Worm (Caenorhabditis elegans) whole organism, L1 larva: ENCODE data around the gene srm-2.
"Not testable (repeated sequence)": the region's sequence is repeated elsewhere in the genome, so short reads cannot be mapped to it uniquely, and the experiment has no call there.

Source experiments
- C16A3.4 ChIP-seq: fragments of 150-350 bp; optimal IDR thresholded peaks from 2 replicates; lab custom pipeline; 2014; ENCODE audit warnings: missing biosample characterization, missing genetic modification characterization
- C34B4.2 ChIP-seq: sonication (generic microtip); optimal IDR thresholded peaks from 2 replicates; lab custom pipeline; 2017; ENCODE audit warnings: mild to moderate bottlenecking, missing genetic modification characterization, missing compliant biosample characterization
- Y116A8C.19 ChIP-seq: sonication (generic microtip); optimal IDR thresholded peaks from 2 replicates; lab custom pipeline; 2016; ENCODE audit warnings: missing compliant biosample characterization, missing genetic modification characterization, borderline replicate concordance
- ceh-63 ChIP-seq: fragments of 200-800 bp; sonication (Bioruptor generic); optimal IDR thresholded peaks from 2 replicates; lab custom pipeline; 2018; ENCODE audit warnings: mild to moderate bottlenecking, missing genetic modification characterization, missing compliant biosample characterization
- ceh-8 ChIP-seq: fragments of 200-800 bp; sonication (Bioruptor generic); optimal IDR thresholded peaks from 2 replicates; lab custom pipeline; 2018; ENCODE audit warnings: mild to moderate bottlenecking, missing genetic modification characterization, moderate library complexity, missing compliant biosample characterization
- ceh-88 ChIP-seq: fragments of 200-800 bp; sonication (Bioruptor generic); IDR thresholded peaks from 2 replicates; pipeline ENCODE4 v1.3.6; 2022; ENCODE audit warnings: missing genetic modification characterization, missing compliant biosample characterization
- ceh-90 ChIP-seq: sonication (generic microtip); optimal IDR thresholded peaks from 2 replicates; lab custom pipeline; 2016; ENCODE audit warnings: missing genetic modification characterization, missing compliant biosample characterization
- ces-1 ChIP-seq: fragments of 150-350 bp; optimal IDR thresholded peaks from 2 replicates; lab custom pipeline; 2014; ENCODE audit warnings: missing biosample characterization, missing genetic modification reagents, missing genetic modification characterization
- dsc-1 ChIP-seq: sonication (generic microtip); optimal IDR thresholded peaks from 2 replicates; lab custom pipeline; 2016; ENCODE audit warnings: mild to moderate bottlenecking, missing genetic modification characterization, missing compliant biosample characterization
- efl-3 ChIP-seq: fragments of 200-800 bp; sonication (Bioruptor generic); optimal IDR thresholded peaks from 2 replicates; lab custom pipeline; 2018; ENCODE audit warnings: mild to moderate bottlenecking, missing genetic modification characterization, missing compliant biosample characterization
- egl-13 ChIP-seq: sonication (generic microtip); optimal IDR thresholded peaks from 2 replicates; lab custom pipeline; 2016; ENCODE audit warnings: missing genotype, missing genetic modification reagents, missing genetic modification characterization, missing compliant biosample characterization
- egl-27 ChIP-seq, 2 experiments: fragments of 150-350 bp in 1 of 2; sonication (generic microtip); optimal IDR thresholded peaks; 3 replicates each; lab custom pipeline; 2017 to 2018; ENCODE audit warnings: missing biosample characterization in 2 of 2, missing genetic modification characterization in 2 of 2, missing genetic modification reagents in 2 of 2
- elt-3 ChIP-seq, 6 experiments: fragments of 150-350 bp in 1 of 6; sonication (generic microtip); optimal IDR thresholded peaks; 2 replicates each; lab custom pipeline; 2017 to 2018; ENCODE audit warnings: missing biosample characterization in 6 of 6, missing genetic modification characterization in 6 of 6, inconsistent platforms in 1 of 6
- fkh-10 ChIP-seq: sonication (generic microtip); optimal IDR thresholded peaks from 2 replicates; lab custom pipeline; 2017; ENCODE audit warnings: missing biosample characterization, missing genetic modification reagents, missing genetic modification characterization
- fkh-8 ChIP-seq: sonication (generic microtip); optimal IDR thresholded peaks from 2 replicates; lab custom pipeline; 2016; ENCODE audit warnings: mild to moderate bottlenecking, missing genetic modification characterization, missing compliant biosample characterization
- fos-1 ChIP-seq: fragments of 150-350 bp; optimal IDR thresholded peaks from 2 replicates; lab custom pipeline; 2014; ENCODE audit warnings: missing biosample characterization, missing genetic modification characterization
- hlh-17 ChIP-seq: fragments of 200-800 bp; sonication (Bioruptor generic); optimal IDR thresholded peaks from 2 replicates; lab custom pipeline; 2018; ENCODE audit warnings: missing genetic modification characterization, mild to moderate bottlenecking, missing compliant biosample characterization, moderate library complexity, borderline replicate concordance
- hlh-4 ChIP-seq: sonication (generic microtip); optimal IDR thresholded peaks from 2 replicates; lab custom pipeline; 2016; ENCODE audit warnings: mild to moderate bottlenecking, missing genetic modification characterization, missing compliant biosample characterization
- irx-1 ChIP-seq: sonication (generic microtip); optimal IDR thresholded peaks from 2 replicates; lab custom pipeline; 2016; ENCODE audit warnings: missing genetic modification characterization, missing compliant biosample characterization
- jun-1 ChIP-seq: fragments of 150-350 bp; optimal IDR thresholded peaks from 2 replicates; lab custom pipeline; 2014; ENCODE audit warnings: missing biosample characterization, missing genetic modification reagents, missing genetic modification characterization
- lin-13 ChIP-seq: fragments of 150-350 bp; optimal IDR thresholded peaks from 2 replicates; lab custom pipeline; 2014; ENCODE audit warnings: missing biosample characterization, missing genetic modification reagents, missing genetic modification characterization
- lin-15B ChIP-seq: fragments of 150-350 bp; sonication (generic microtip); optimal IDR thresholded peaks from 3 replicates; lab custom pipeline; 2014; ENCODE audit warnings: missing biosample characterization, missing genetic modification characterization
- lir-3 ChIP-seq: sonication (generic microtip); optimal IDR thresholded peaks from 2 replicates; lab custom pipeline; 2016; ENCODE audit warnings: mild to moderate bottlenecking, missing genetic modification characterization, moderate library complexity, missing compliant biosample characterization; ENCODE audit not compliant: poor library complexity
- mab-9 ChIP-seq: fragments of 200-800 bp; sonication (Bioruptor generic); IDR thresholded peaks from 2 replicates; pipeline ENCODE4 v1.3.6; 2022; ENCODE audit warnings: missing genetic modification reagents, missing genetic modification characterization, missing compliant biosample characterization
- nhr-20 ChIP-seq: sonication (generic microtip); optimal IDR thresholded peaks from 2 replicates; lab custom pipeline; 2016; ENCODE audit warnings: mild to moderate bottlenecking, missing genetic modification characterization, missing compliant biosample characterization
- nhr-237 ChIP-seq: fragments of 150-350 bp; optimal IDR thresholded peaks from 2 replicates; lab custom pipeline; 2014; ENCODE audit warnings: missing biosample characterization, missing genetic modification characterization
- nhr-28 ChIP-seq: fragments of 150-350 bp; optimal IDR thresholded peaks from 2 replicates; lab custom pipeline; 2014; ENCODE audit warnings: missing biosample characterization, missing genetic modification characterization
- nhr-71 ChIP-seq: sonication (generic microtip); optimal IDR thresholded peaks from 2 replicates; lab custom pipeline; 2016; ENCODE audit warnings: mild to moderate bottlenecking, missing genetic modification characterization, moderate library complexity, missing compliant biosample characterization
- nhr-84 ChIP-seq: sonication (generic microtip); optimal IDR thresholded peaks from 2 replicates; lab custom pipeline; 2017; ENCODE audit warnings: missing biosample characterization, missing genetic modification characterization
- nhr-85 ChIP-seq: sonication (generic microtip); peaks from one replicate; lab custom pipeline; 2016; ENCODE audit warnings: missing genetic modification characterization, inconsistent platforms, missing compliant biosample characterization
- pax-3 ChIP-seq: fragments of 200-800 bp; sonication (Bioruptor generic); optimal IDR thresholded peaks from 2 replicates; lab custom pipeline; 2018; ENCODE audit warnings: mild to moderate bottlenecking, missing genetic modification characterization, moderate library complexity, missing compliant biosample characterization
- rnt-1 ChIP-seq: sonication (generic microtip); optimal IDR thresholded peaks from 2 replicates; lab custom pipeline; 2016; ENCODE audit warnings: mild to moderate bottlenecking, missing genetic modification characterization, moderate library complexity, missing compliant biosample characterization
- skn-1 ChIP-seq: fragments of 150-350 bp; optimal IDR thresholded peaks from 2 replicates; lab custom pipeline; 2014; ENCODE audit warnings: missing biosample characterization, missing genetic modification characterization
- sox-4 ChIP-seq: sonication (generic microtip); optimal IDR thresholded peaks from 2 replicates; lab custom pipeline; 2016; ENCODE audit warnings: missing genetic modification characterization, missing compliant biosample characterization
- swsn-7 ChIP-seq: sonication (generic microtip); optimal IDR thresholded peaks from 2 replicates; lab custom pipeline; 2016; ENCODE audit warnings: missing genetic modification characterization, missing compliant biosample characterization
- tbx-2 ChIP-seq: sonication (generic microtip); optimal IDR thresholded peaks from 2 replicates; lab custom pipeline; 2016; ENCODE audit warnings: missing genetic modification characterization, missing compliant biosample characterization
- unc-62 ChIP-seq: fragments of 150-350 bp; optimal IDR thresholded peaks from 2 replicates; lab custom pipeline; 2014; ENCODE audit warnings: missing biosample characterization, missing genetic modification reagents, missing genetic modification characterization
- unc-86 ChIP-seq: sonication (generic microtip); optimal IDR thresholded peaks from 2 replicates; lab custom pipeline; 2016; ENCODE audit warnings: missing genetic modification characterization, missing compliant biosample characterization
- xbp-1 ChIP-seq: sonication (generic microtip); optimal IDR thresholded peaks from 2 replicates; lab custom pipeline; 2016; ENCODE audit warnings: missing genetic modification characterization, missing compliant biosample characterization
- zip-4 ChIP-seq: fragments of 200-800 bp; sonication (Bioruptor generic); optimal IDR thresholded peaks from 2 replicates; lab custom pipeline; 2018; ENCODE audit warnings: mild to moderate bottlenecking, missing genetic modification characterization, moderate library complexity, missing compliant biosample characterization
- ztf-11 ChIP-seq, 2 experiments: sonication (generic microtip); optimal IDR thresholded peaks; 2 replicates each; lab custom pipeline; 2016 to 2017; ENCODE audit warnings: missing genetic modification characterization in 2 of 2, missing biosample characterization in 1 of 2, missing compliant biosample characterization in 1 of 2

Gene srm-2

ce11 chrIV:5017075-5017474 is 8.6 kb downstream of the srm-2 start, which contains the start of gene T28H11.7:
T28H11.7 (minus strand) TSS chrIV:5017175.
- not testable (repeated sequence) for TF ChIP-seq lin-15B (tag; lab: Kevin White, UChicago); lir-3; ztf-11 (tag; optimal IDR thresholded peaks at IDR 0.05; lab: Kevin White, UChicago)
- TF ChIP-seq, all 84 proteins: peak for 0; not testable (repeated sequence) for 84

ce11 chrIV:5020533-5020932 is 12.1 kb downstream of the srm-2 start, which contains the start of gene T28H11.8:
T28H11.8 (minus strand) TSS chrIV:5020633.
- TF ChIP-seq ceh-8 (no peak), ceh-90 (tag; lab: Kevin White, UChicago) (no peak), swsn-7 (tag; lab: Kevin White, UChicago) (no peak), ceh-63 (no peak), pax-3 (tag; lab: Kevin White, UChicago) (no peak), sox-4 (tag; lab: Kevin White, UChicago) (no peak), rnt-1 (tag; lab: Kevin White, UChicago) (no peak)
- TF ChIP-seq, all 84 proteins: peak for 0

- TF ChIP-seq mab-9, result no peak
- no peak for TF ChIP-seq dsc-1 (tag; lab: Kevin White, UChicago)
- no peak for TF ChIP-seq ceh-63
- no peak for TF ChIP-seq nhr-20
- TF ChIP-seq nhr-237, result no peak
- no peak for TF ChIP-seq lin-13 (GFP tag; lab: Kevin White, UChicago)
- no peak for TF ChIP-seq skn-1 (tag; lab: Kevin White, UChicago)
- TF ChIP-seq egl-13 (tag; lab: Kevin White, UChicago), result no peak
- no peak for TF ChIP-seq pax-3 (tag; lab: Kevin White, UChicago)
- TF ChIP-seq jun-1 (tag; lab: Kevin White, UChicago), result no peak
- TF ChIP-seq C16A3.4, result no peak
- TF ChIP-seq nhr-28, result no peak
- TF ChIP-seq ztf-11 (tag; optimal IDR thresholded peaks at IDR 0.05; lab: Kevin White, UChicago), result no peak
Measured at ce11 chrIV:5025646-5026045, 17.2 kb downstream of the srm-2 start, which contains the start of gene C09B9.85. C09B9.85 (minus strand) TSS chrIV:5025746.

- TF ChIP-seq fkh-8, result no peak
- no peak for TF ChIP-seq ces-1 (GFP tag; lab: Kevin White, UChicago)
- TF ChIP-seq elt-3 (tag; optimal IDR thresholded peaks at IDR 0.05; lab: Kevin White, UChicago), result no peak
- no peak for TF ChIP-seq nhr-84 (tag; lab: Kevin White, UChicago)
- TF ChIP-seq nhr-71 (tag; lab: Kevin White, UChicago), result no peak
- no peak for TF ChIP-seq egl-27 (tag; optimal IDR thresholded peaks at IDR 0.05; lab: Kevin White, UChicago)
- no peak for TF ChIP-seq hlh-17 (GFP tag; lab: Kevin White, UChicago)
- TF ChIP-seq lin-15B (tag; lab: Kevin White, UChicago), result no peak
- TF ChIP-seq nhr-28, result no peak
- no peak for TF ChIP-seq unc-62 (GFP tag; lab: Kevin White, UChicago)
- no peak for TF ChIP-seq zip-4 (GFP tag; lab: Kevin White, UChicago)
- no peak for TF ChIP-seq irx-1
Measured at ce11 chrIV:5028978-5029377, 20.5 kb downstream of the srm-2 start, which contains the start of the genes best-6 and C09B9.2. best-6 (minus strand) TSS chrIV:5029078. C09B9.2 (plus strand) TSS chrIV:5029291.

ce11 chrIV:5031346-5031745 is 22.9 kb downstream of the srm-2 start:
- no peak for TF ChIP-seq nhr-85 (tag; lab: Kevin White, UChicago)
- TF ChIP-seq rnt-1 (tag; lab: Kevin White, UChicago), result no peak
- TF ChIP-seq fos-1 (tag; lab: Kevin White, UChicago), result no peak
- no peak for TF ChIP-seq nhr-237
- no peak for TF ChIP-seq Y116A8C.19
- TF ChIP-seq ces-1 (GFP tag; lab: Kevin White, UChicago), result no peak
- TF ChIP-seq xbp-1, result no peak
- no peak for TF ChIP-seq fkh-10 (GFP tag; lab: Kevin White, UChicago)
- TF ChIP-seq lir-3, result no peak
- TF ChIP-seq nhr-84 (tag; lab: Kevin White, UChicago), result no peak
- no peak for TF ChIP-seq tbx-2 (tag; lab: Kevin White, UChicago)
- no peak for TF ChIP-seq ceh-88 (GFP tag; lab: Robert Waterston, UW)
- TF ChIP-seq hlh-4 (tag; lab: Kevin White, UChicago), result no peak
- TF ChIP-seq unc-86, result no peak
- no peak for TF ChIP-seq C34B4.2 (tag; lab: Kevin White, UChicago)
- no peak for TF ChIP-seq swsn-7 (tag; lab: Kevin White, UChicago)
- no peak for TF ChIP-seq nhr-71 (tag; lab: Kevin White, UChicago)
- no peak for TF ChIP-seq sox-4 (tag; lab: Kevin White, UChicago)
- TF ChIP-seq efl-3 (GFP tag; lab: Kevin White, UChicago), result no peak
